Worm (Caenorhabditis elegans): ENCODE measurements around the gene tcc-1.

Gene tcc-1

DNA sequence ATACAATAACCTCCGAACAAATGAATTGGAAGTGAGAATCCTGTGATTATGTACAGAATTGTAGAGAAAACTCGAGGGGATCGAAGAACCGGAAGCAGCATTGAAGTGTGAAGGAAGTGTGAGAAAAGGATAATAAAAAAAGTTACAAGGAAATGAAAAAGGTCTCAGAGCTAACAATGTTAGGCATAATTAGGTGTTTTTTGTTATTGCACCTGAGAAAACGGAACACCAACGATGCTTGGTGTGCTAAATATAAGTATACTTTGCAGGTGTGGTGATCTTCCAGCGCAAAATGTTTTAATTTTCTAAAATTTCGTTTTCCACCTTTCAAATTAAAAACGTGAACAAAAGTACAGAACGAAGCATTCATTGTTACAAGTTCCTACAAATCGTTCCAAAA lies 11.7 kb downstream of the tcc-1 start, which contains the start of gene srh-286:
Gene srh-286 (minus strand): TSS at position 101 of the 400 bp plus-strand sequence.
- TF ChIP-seq ceh-36 (tag; optimal IDR thresholded peaks at IDR 0.05): no peak
- TF ChIP-seq F13C5.2 (tag; optimal IDR thresholded peaks at IDR 0.05): no peak
- no peak for TF ChIP-seq scrt-1 (GFP tag; IDR thresholded peaks at IDR 0.05)
- TF ChIP-seq sea-1 (GFP tag; conservative IDR thresholded peaks at IDR 0.05): no peak
- no peak for TF ChIP-seq hnd-1 (tag; optimal IDR thresholded peaks at IDR 0.05)
- no peak for TF ChIP-seq flt-1 (GFP tag; IDR thresholded peaks at IDR 0.05)
- no peak for TF ChIP-seq tra-4 (tag; optimal IDR thresholded peaks at IDR 0.05)
- TF ChIP-seq tbx-37 (GFP tag; conservative IDR thresholded peaks at IDR 0.05): no peak
- TF ChIP-seq ets-7 (tag; optimal IDR thresholded peaks at IDR 0.05): no peak
- no peak for TF ChIP-seq hmbx-1 (tag; optimal IDR thresholded peaks at IDR 0.05)
- no peak for TF ChIP-seq B0310.2 (tag; optimal IDR thresholded peaks at IDR 0.05)
- TF ChIP-seq hmg-4 (GFP tag; optimal IDR thresholded peaks at IDR 0.05): no peak
- no peak for TF ChIP-seq pes-1 (GFP tag; IDR thresholded peaks at IDR 0.05)
- no peak for TF ChIP-seq aly-1 (tag; optimal IDR thresholded peaks at IDR 0.05)
- TF ChIP-seq ceh-13 (GFP tag; optimal IDR thresholded peaks at IDR 0.05): no peak
- TF ChIP-seq tbx-11 (GFP tag; IDR thresholded peaks at IDR 0.05): no peak
- TF ChIP-seq ama-1 (optimal IDR thresholded peaks at IDR 0.05): no peak

ce11 chrV:17831350-17831749 lies 24.4 kb downstream of the tcc-1 start, which contains the start of gene srh-303:
srh-303 (plus strand) TSS chrV:17831650.
- TF ChIP-seq B0310.2 (tag; optimal IDR thresholded peaks at IDR 0.05) (no peak), tbx-11 (GFP tag; IDR thresholded peaks at IDR 0.05) (no peak), hmg-4 (GFP tag; optimal IDR thresholded peaks at IDR 0.05) (no peak), scrt-1 (GFP tag; IDR thresholded peaks at IDR 0.05) (no peak)

- no peak for TF ChIP-seq flt-1 (GFP tag; IDR thresholded peaks at IDR 0.05)
- TF ChIP-seq B0310.2 (tag; optimal IDR thresholded peaks at IDR 0.05): no peak
- TF ChIP-seq ets-7 (tag; optimal IDR thresholded peaks at IDR 0.05): no peak
- no peak for TF ChIP-seq scrt-1 (GFP tag; IDR thresholded peaks at IDR 0.05)
- no peak for TF ChIP-seq pes-1 (GFP tag; IDR thresholded peaks at IDR 0.05)
- TF ChIP-seq hmbx-1 (tag; optimal IDR thresholded peaks at IDR 0.05): no peak
- TF ChIP-seq F13C5.2 (tag; optimal IDR thresholded peaks at IDR 0.05): no peak
- no peak for TF ChIP-seq ama-1 (optimal IDR thresholded peaks at IDR 0.05)
- TF ChIP-seq hmg-4 (GFP tag; optimal IDR thresholded peaks at IDR 0.05): no peak
- no peak for TF ChIP-seq sea-1 (GFP tag; conservative IDR thresholded peaks at IDR 0.05)
- no peak for TF ChIP-seq tbx-37 (GFP tag; conservative IDR thresholded peaks at IDR 0.05)
- TF ChIP-seq hnd-1 (tag; optimal IDR thresholded peaks at IDR 0.05): no peak
- no peak for TF ChIP-seq ceh-13 (GFP tag; optimal IDR thresholded peaks at IDR 0.05)
- TF ChIP-seq tbx-11 (GFP tag; IDR thresholded peaks at IDR 0.05): no peak
- no peak for TF ChIP-seq ceh-36 (tag; optimal IDR thresholded peaks at IDR 0.05)
- no peak for TF ChIP-seq aly-1 (tag; optimal IDR thresholded peaks at IDR 0.05)
- TF ChIP-seq tra-4 (tag; optimal IDR thresholded peaks at IDR 0.05): no peak
Measured at ce11 chrV:17828310-17828709, 27.5 kb downstream of the tcc-1 start, which contains the start of gene srh-304. srh-304 (plus strand) TSS chrV:17828610.

- TF ChIP-seq scrt-1 (GFP tag; IDR thresholded peaks at IDR 0.05) (no peak), ceh-36 (tag; optimal IDR thresholded peaks at IDR 0.05) (no peak), hmg-4 (GFP tag; optimal IDR thresholded peaks at IDR 0.05) (no peak)
Measured at ce11 chrV:17824610-17825009, 31.2 kb downstream of the tcc-1 start, which contains the start of gene srh-301. srh-301 (plus strand) TSS chrV:17824910.

DNA sequence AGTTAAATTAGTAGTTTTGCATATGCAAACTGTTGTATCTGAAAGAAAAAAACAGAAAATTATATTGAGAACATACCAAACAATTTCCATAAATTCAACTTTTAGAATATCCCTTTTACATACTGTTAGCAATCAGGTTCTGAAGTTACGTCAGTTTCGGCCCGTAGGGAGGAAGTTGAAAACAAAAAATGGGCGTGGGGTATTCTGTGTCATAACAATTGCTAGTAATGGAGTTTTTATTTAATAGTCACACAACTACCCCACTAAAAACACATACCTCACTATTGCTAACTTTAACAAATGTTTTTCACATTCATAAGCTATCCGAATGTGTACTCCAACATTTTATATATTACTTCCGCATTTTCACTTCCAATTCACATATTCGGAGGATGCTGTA lies 34.0 kb downstream of the tcc-1 start, which contains the start of gene srh-300:
Gene srh-300 (plus strand): TSS at position 301 of the 400 bp plus-strand sequence.
- TF ChIP-seq tra-4 (tag; optimal IDR thresholded peaks at IDR 0.05) (no peak), scrt-1 (GFP tag; IDR thresholded peaks at IDR 0.05) (no peak), tbx-11 (GFP tag; IDR thresholded peaks at IDR 0.05) (no peak), pes-1 (GFP tag; IDR thresholded peaks at IDR 0.05) (no peak), hnd-1 (tag; optimal IDR thresholded peaks at IDR 0.05) (no peak), flt-1 (GFP tag; IDR thresholded peaks at IDR 0.05) (no peak), aly-1 (tag; optimal IDR thresholded peaks at IDR 0.05) (no peak), B0310.2 (tag; optimal IDR thresholded peaks at IDR 0.05) (no peak), tbx-37 (GFP tag; conservative IDR thresholded peaks at IDR 0.05) (no peak), ama-1 (optimal IDR thresholded peaks at IDR 0.05) (no peak), sea-1 (GFP tag; conservative IDR thresholded peaks at IDR 0.05) (no peak), hmg-4 (GFP tag; optimal IDR thresholded peaks at IDR 0.05) (no peak), ets-7 (tag; optimal IDR thresholded peaks at IDR 0.05) (no peak)

- no peak for TF ChIP-seq ceh-13 (GFP tag; optimal IDR thresholded peaks at IDR 0.05)
- no peak for TF ChIP-seq hmg-4 (GFP tag; optimal IDR thresholded peaks at IDR 0.05)
- no peak for TF ChIP-seq sea-1 (GFP tag; conservative IDR thresholded peaks at IDR 0.05)
- no peak for TF ChIP-seq hmbx-1 (tag; optimal IDR thresholded peaks at IDR 0.05)
- no peak for TF ChIP-seq B0310.2 (tag; optimal IDR thresholded peaks at IDR 0.05)
- no peak for TF ChIP-seq F13C5.2 (tag; optimal IDR thresholded peaks at IDR 0.05)
- no peak for TF ChIP-seq ets-7 (tag; optimal IDR thresholded peaks at IDR 0.05)
Measured at ce11 chrV:17819704-17820103, 36.1 kb downstream of the tcc-1 start.

DNA sequence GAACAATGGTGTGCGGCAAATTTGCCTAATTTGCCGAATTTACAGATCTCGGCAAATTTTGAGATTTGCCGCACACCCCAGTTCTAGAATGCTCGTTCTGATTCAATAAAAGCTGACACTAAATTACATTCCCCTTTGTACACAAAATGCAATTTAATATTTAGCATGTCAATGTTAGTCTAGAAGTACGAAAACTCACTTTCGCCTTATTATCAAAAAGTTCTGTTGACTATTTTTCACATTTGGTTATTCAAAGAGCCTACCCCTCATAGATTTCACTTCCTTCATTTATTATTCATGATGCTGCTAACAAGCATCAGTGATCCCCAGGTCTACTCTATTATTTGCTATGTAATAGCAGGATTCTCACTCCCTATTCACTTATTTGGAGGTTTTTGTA lies 37.2 kb downstream of the tcc-1 start, which contains the start of gene srh-298:
Gene srh-298 (plus strand): TSS at position 301 of the 400 bp plus-strand sequence.
- TF ChIP-seq ceh-36 (tag; optimal IDR thresholded peaks at IDR 0.05) (no peak), tra-4 (tag; optimal IDR thresholded peaks at IDR 0.05) (no peak), ceh-13 (GFP tag; optimal IDR thresholded peaks at IDR 0.05) (no peak), tbx-37 (GFP tag; conservative IDR thresholded peaks at IDR 0.05) (no peak), flt-1 (GFP tag; IDR thresholded peaks at IDR 0.05) (no peak), aly-1 (tag; optimal IDR thresholded peaks at IDR 0.05) (no peak), hmg-4 (GFP tag; optimal IDR thresholded peaks at IDR 0.05) (no peak), F13C5.2 (tag; optimal IDR thresholded peaks at IDR 0.05) (no peak), pes-1 (GFP tag; IDR thresholded peaks at IDR 0.05) (no peak), hnd-1 (tag; optimal IDR thresholded peaks at IDR 0.05) (no peak)

- TF ChIP-seq flt-1 (GFP tag; IDR thresholded peaks at IDR 0.05): no peak
- peak; percentile 31 for TF ChIP-seq aly-1 (tag; optimal IDR thresholded peaks at IDR 0.05)
Measured at ce11 chrV:17812127-17812526, 43.7 kb downstream of the tcc-1 start.
